Fruit fly (Drosophila melanogaster) Kc167 (cell line): ENCODE results near the gene Rpn12R.

Source experiments
- Myc ChIP-seq: fragments of >200 bp; optimal IDR thresholded peaks from 2 replicates; lab custom pipeline; 2017; ENCODE audit warnings: missing external identifiers
- Sin3A ChIP-seq: fragments of >200 bp; optimal IDR thresholded peaks from 2 replicates; lab custom pipeline; 2018; ENCODE audit warnings: missing external identifiers
- h ChIP-seq: fragments of >200 bp; optimal IDR thresholded peaks from 3 replicates; lab custom pipeline; 2018; ENCODE audit warnings: missing external identifiers
- insv ChIP-seq: fragments of >200 bp; optimal IDR thresholded peaks from 3 replicates; lab custom pipeline; 2018; ENCODE audit warnings: missing external identifiers
- psq ChIP-seq: fragments of >200 bp; optimal IDR thresholded peaks from 2 replicates; lab custom pipeline; 2017; ENCODE audit warnings: missing external identifiers
- ttk ChIP-seq: sonication (Bioruptor generic); optimal IDR thresholded peaks from 2 replicates; lab custom pipeline; 2017; ENCODE audit warnings: missing external identifiers

The Rpn12R gene

DNA sequence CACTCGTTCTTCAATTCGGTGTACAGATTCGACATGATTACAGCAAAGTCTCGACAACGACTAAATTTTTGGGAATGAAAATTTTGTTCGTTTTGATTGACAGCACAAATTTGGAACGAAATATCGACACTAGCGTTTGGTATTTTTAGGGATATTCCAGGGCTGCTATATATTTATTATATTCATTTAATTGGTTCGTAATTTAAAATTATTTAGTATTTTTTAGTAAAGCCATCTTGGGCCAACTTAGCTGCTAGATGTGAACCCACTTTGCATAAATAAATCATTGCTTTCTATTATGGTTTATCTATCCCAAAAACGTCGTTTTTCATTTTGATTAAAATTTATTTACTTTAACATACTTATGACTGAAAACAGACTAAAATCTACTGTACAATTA, at the start of gene Rpn12R:
Rpn12R (minus strand) TSS at position 101 of the 400 bp plus-strand sequence.
- TF ChIP-seq psq (lab: Kevin White, UChicago) (no peak), ttk (lab: Kevin White, UChicago) (no peak), insv (lab: Kevin White, UChicago) (no peak)

DNA sequence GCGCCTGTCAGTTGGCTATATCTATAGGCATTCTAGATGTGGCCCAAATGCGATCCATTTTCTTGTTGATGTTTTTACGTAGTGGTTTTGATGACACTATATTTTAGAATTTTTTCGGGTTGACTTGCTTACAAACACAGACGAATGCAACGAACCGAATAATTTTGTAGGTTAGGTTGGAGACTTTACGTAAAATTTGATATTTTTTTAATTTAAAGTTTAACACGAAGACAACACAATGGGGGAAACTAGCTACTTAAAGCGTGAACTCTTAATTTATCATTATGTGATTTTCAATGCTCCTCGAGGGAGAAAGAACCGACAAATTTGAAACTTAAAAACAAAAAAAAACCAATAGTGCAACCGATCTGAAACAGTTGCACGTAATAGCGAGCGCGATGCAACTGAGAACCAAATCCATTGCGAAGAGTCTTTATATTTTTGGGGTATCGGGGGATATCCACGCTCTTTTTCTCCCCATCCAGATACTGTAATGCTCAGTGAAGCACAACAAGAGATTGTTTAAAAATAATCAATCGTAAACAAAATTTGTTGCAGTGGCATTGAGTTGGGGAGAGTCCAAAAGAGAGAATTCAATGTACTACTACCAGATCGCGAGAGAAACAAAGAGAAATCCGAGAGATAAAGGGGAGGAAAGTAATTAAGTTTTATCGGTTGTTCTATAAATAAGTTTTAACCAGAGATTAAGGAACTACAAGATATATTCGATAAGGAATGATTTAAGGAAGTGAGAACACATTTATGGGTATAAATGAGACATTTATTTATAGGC, 47.7 kb upstream of the Rpn12R start:
- TF ChIP-seq psq (lab: Kevin White, UChicago) (no peak), Myc (no peak), insv (lab: Kevin White, UChicago) (no peak), h (lab: Kevin White, UChicago) (no peak), Sin3A (lab: Kevin White, UChicago) (no peak), ttk (lab: Kevin White, UChicago) (no peak)

DNA sequence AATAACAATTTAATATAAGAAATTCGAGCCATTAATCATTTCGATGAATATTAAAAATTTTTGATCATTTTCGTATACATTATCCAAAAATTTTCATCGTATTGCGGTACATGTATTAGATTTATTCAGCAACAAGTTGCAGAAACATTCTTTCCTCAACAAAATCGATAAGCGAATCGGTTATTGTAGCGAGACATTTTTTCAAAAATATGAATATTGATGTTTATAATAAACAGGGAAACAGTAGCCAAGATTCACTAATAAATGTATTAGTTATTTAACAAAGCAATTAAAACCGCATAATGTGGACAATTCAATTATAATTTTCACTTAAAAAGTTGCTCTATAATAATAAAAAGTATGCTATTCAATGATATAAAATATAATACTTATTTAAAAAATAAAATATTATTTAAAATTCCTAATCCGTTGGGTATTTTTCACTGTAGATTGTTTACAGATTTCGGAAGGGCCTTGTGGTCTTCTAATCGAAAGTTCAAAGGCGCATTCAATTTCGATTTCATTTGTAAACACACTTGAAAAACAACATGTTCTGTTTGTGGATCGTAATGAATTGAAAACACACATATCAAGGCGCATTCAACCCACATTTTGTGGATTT, 46.8 kb upstream of the Rpn12R start:
- TF ChIP-seq Myc (no peak), ttk (lab: Kevin White, UChicago) (no peak), h (lab: Kevin White, UChicago) (no peak), psq (lab: Kevin White, UChicago) (no peak), insv (lab: Kevin White, UChicago) (no peak), Sin3A (lab: Kevin White, UChicago) (no peak)

DNA sequence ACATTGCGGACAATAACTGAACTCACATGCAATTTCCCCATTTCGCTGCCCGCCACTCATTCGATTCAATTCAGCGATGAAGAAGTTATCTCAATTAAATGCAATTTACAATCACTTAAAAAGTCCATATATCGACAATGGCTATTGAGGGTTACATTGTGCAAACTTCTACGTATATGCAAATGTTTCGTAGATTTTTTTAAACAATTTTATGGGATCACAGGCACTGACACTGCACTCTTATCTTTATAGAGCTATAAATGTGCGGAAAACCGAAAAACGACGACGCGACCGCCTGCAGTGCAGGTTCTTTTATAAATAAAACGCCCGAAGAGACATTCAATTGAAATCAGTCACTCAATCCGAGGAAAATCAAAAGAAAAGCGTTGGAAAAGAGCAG, 45.9 kb upstream of the Rpn12R start:
- TF ChIP-seq Sin3A (lab: Kevin White, UChicago), result no peak
- TF ChIP-seq Myc, result no peak
- no peak for TF ChIP-seq insv (lab: Kevin White, UChicago)

DNA sequence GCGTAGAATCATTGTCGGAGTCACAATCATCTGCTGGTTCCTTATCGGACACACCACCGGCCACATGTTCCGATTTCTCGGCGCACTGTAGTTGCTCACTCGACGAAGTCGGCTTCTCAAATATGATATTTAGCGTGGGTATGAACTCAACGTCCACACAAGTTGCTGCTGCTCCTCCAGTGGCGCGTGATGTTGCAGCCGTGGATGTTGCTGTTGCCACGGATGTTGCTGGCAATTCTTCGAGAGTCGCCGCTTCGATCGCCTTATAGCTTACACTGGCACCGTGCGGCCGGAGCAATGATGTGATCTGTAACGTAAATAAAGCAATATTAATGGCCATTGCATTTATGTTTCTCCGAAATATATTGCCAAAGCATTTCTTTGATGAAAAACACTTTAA, 41.9 kb upstream of the Rpn12R start:
- no peak for TF ChIP-seq Sin3A (lab: Kevin White, UChicago)
- TF ChIP-seq insv (lab: Kevin White, UChicago), result no peak

DNA sequence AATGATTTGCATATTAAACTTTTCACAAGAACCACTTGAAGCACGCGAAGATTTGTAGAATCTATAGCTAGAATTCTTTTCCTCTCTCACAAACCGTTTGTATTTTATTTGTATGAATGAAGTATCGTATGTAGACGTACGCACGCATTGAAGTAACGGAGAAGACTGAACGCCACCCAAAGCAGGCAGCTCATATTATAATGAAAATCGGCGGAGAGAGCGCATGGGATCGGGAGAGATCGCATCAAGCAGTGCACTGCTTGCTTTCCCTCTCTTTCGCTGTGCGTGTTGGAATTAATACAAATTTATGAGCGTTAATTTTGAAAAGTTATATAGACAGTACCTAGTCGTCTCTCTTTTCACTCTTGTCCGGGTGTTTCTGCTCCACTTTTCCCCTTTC, 36.9 kb upstream of the Rpn12R start:
- TF ChIP-seq Sin3A (lab: Kevin White, UChicago) (no peak), h (lab: Kevin White, UChicago) (no peak), psq (lab: Kevin White, UChicago) (no peak)

DNA sequence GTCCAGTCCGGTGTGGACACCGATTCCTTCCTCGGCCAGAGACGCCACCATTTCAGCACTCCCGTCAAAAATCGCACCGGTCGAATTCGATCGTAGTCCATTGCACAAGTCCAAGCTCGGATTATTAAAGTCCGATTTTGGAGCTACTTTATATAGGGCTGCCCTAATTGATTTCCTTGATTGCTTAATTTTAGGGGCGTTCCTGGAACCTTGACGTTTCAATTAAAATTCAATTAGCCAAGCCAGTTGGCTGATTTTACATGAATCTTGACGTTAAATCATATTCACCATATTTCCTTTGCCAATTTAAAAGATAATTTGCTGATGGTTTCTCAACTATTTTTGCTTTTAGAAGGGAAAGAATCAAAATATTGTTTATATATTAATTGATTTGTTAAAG, 36.0 kb upstream of the Rpn12R start, which contains the start of gene Or71a:
Or71a (minus strand) TSS at position 101 of the 400 bp plus-strand sequence.
- no peak for TF ChIP-seq insv (lab: Kevin White, UChicago)
- no peak for TF ChIP-seq Sin3A (lab: Kevin White, UChicago)
- TF ChIP-seq psq (lab: Kevin White, UChicago), result no peak
- no peak for TF ChIP-seq Myc
- TF ChIP-seq ttk (lab: Kevin White, UChicago), result no peak
- no peak for TF ChIP-seq h (lab: Kevin White, UChicago)

DNA sequence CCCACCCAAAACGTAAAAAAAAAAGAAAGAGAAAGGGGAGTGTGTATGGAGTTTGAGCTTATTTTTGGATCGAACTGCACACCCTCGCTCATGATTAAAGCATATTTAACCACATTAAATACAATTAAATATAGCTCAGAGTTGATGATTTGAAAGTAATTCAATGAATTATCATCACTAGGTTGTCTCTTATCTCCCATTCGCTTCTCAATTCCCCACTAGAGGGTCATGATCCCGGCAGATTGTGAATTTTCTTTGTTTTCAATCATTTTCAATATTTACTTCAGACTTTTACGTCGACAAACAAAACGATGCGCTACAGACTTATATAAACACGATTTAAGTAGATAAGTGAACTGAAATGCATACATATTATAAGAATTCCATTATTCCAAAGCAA, 34.0 kb upstream of the Rpn12R start:
- TF ChIP-seq Myc, result no peak
- no peak for TF ChIP-seq ttk (lab: Kevin White, UChicago)
- TF ChIP-seq h (lab: Kevin White, UChicago), result no peak
- TF ChIP-seq psq (lab: Kevin White, UChicago), result no peak
- TF ChIP-seq insv (lab: Kevin White, UChicago), result no peak
- no peak for TF ChIP-seq Sin3A (lab: Kevin White, UChicago)

DNA sequence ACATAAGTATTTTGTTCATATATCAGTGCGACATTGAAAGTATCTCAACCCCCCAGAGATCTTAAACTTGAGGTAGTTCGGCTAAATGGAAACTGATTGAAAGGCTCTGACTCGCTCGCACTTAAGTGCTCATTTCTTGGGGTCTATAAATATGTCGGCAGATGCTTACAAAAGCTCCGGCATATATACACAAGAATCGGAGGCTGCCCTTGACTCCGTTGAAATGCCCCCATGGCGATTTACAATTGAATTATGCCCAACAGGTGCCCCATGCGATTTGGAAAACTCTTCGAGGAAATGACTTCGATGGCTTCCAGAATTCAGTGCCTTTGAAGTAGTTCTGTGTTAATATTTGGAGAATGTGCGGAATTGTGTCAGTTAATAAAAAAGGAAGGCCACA, 31.3 kb upstream of the Rpn12R start:
- TF ChIP-seq Sin3A (lab: Kevin White, UChicago) (no peak), Myc (no peak), psq (lab: Kevin White, UChicago) (no peak), ttk (lab: Kevin White, UChicago) (no peak), insv (lab: Kevin White, UChicago) (no peak), h (lab: Kevin White, UChicago) (no peak)

DNA sequence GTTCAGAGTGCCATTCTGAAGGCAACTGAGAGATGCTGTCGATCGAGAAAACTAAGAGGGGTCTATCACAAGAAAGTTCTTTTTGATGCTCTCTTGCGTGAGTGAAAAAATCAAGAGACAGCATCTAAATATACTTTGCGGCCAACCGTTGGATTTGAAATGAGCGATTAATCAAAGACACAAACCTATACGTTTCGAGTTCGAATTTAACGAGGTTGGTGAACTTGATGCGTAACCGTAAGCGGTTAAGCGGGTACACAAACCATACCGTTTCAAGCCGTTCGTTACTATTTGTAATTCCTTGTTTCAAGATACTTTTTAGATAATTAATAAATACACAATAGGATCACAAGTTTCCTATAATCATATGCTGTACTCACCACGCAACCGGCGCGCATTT, 29.8 kb upstream of the Rpn12R start:
- TF ChIP-seq Myc, result no peak
- TF ChIP-seq Sin3A (lab: Kevin White, UChicago), result no peak
- no peak for TF ChIP-seq ttk (lab: Kevin White, UChicago)
- no peak for TF ChIP-seq insv (lab: Kevin White, UChicago)
- no peak for TF ChIP-seq psq (lab: Kevin White, UChicago)
- no peak for TF ChIP-seq h (lab: Kevin White, UChicago)

DNA sequence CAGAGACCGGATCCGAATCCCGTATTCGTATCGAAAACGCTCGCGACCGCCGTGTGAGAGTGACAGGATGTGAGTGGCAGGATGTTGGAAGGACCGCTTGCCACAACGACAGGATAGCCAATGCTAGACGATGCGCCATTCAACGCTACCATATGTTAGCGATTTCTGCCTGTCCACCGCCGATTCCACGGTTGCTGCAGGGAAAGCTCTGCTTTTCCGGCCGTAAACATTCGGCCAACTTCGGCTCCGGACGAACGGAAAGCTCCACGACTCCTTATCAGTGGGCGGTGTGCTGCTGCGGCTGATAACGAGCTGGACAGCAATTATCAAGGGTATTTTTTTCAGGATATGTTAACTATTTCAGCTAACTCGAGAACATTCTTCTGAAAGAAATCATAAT, 22.5 kb upstream of the Rpn12R start, which contains the start of gene Sytbeta:
Sytbeta (minus strand) TSS at position 101 of the 400 bp plus-strand sequence.
- TF ChIP-seq Myc (no peak), psq (lab: Kevin White, UChicago) (no peak), h (lab: Kevin White, UChicago) (no peak), insv (lab: Kevin White, UChicago) (no peak), ttk (lab: Kevin White, UChicago) (no peak), Sin3A (lab: Kevin White, UChicago) (no peak)

DNA sequence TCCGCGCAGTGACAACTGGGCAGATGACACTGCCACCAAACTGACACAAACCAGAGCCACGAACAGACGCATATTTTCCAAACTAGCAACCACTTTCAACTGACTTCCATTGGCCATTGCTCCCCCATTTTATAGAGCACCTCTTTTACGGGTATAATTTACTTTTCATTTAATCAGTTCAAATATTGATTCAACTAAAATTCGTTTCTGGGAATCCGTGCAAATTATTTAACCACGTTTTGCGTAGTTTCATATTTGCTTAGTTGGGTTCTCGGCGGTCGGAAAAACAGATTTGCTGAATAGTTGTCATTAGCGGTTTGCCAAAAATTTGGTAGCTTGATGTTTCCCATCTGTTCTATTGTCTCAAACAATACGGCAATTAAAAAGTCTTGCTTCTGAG, 19.2 kb upstream of the Rpn12R start, which contains the start of gene CG13460:
CG13460 (minus strand) TSS at position 101 of the 400 bp plus-strand sequence.
- TF ChIP-seq h (lab: Kevin White, UChicago) (no peak), insv (lab: Kevin White, UChicago) (no peak), ttk (lab: Kevin White, UChicago) (no peak), psq (lab: Kevin White, UChicago) (no peak), Sin3A (lab: Kevin White, UChicago) (no peak), Myc (no peak)
